Fruit fly (Drosophila melanogaster) whole organism, embryonic: ENCODE data around the gene Mitf.

Source experiments
- Abd-B ChIP-seq: fragments of 200-800 bp; sonication (Bioruptor generic); optimal IDR thresholded peaks from 2 replicates; lab custom pipeline; 2018; ENCODE audit warnings: missing biosample characterization, mild to moderate bottlenecking, missing genetic modification characterization, moderate library complexity
- Adf1 ChIP-seq: fragments of 200-800 bp; sonication (Bioruptor generic); IDR thresholded peaks from 2 replicates; pipeline ENCODE4 v1.3.6; 2022; ENCODE audit warnings: missing biosample characterization, missing genetic modification characterization
- Antp ChIP-seq: fragments of 200-800 bp; sonication (Bioruptor generic); optimal IDR thresholded peaks from 3 replicates; lab custom pipeline; 2016; ENCODE audit warnings: missing biosample characterization, missing genetic modification characterization
- Bdp1 ChIP-seq: fragments of 200-800 bp; sonication (Bioruptor generic); optimal IDR thresholded peaks from 3 replicates; lab custom pipeline; 2016; ENCODE audit warnings: missing biosample characterization, missing genetic modification characterization
- CG10565 ChIP-seq: fragments of 200-800 bp; sonication (Bioruptor generic); optimal IDR thresholded peaks from 3 replicates; lab custom pipeline; 2016; ENCODE audit warnings: missing biosample characterization, mild to moderate bottlenecking, missing genetic modification characterization
- CG12299 ChIP-seq: fragments of 200-800 bp; sonication (Bioruptor generic); optimal IDR thresholded peaks from 2 replicates; lab custom pipeline; 2018; ENCODE audit warnings: missing biosample characterization, mild to moderate bottlenecking, missing genetic modification characterization
- CG13287 ChIP-seq: fragments of 200-800 bp; sonication (Bioruptor generic); IDR thresholded peaks from 2 replicates; pipeline ENCODE4 v1.3.6; 2022; ENCODE audit warnings: missing biosample characterization, missing genetic modification characterization; ENCODE audit not compliant: partially characterized antibody
- CG14965 ChIP-seq: fragments of 200-800 bp; sonication (Bioruptor generic); optimal IDR thresholded peaks from 2 replicates; lab custom pipeline; 2016; ENCODE audit warnings: missing biosample characterization, missing genetic modification characterization, borderline replicate concordance
- CG1647 ChIP-seq: fragments of 200-800 bp; sonication (Bioruptor generic); optimal IDR thresholded peaks from 3 replicates; lab custom pipeline; 2016; ENCODE audit warnings: missing biosample characterization, missing genetic modification characterization
- CG18262 ChIP-seq: fragments of 200-800 bp; optimal IDR thresholded peaks from 3 replicates; lab custom pipeline; 2019; ENCODE audit warnings: missing biosample characterization, mild to moderate bottlenecking, missing genetic modification characterization, moderate library complexity
- CG2199 ChIP-seq: fragments of 200-800 bp; sonication (Bioruptor generic); IDR thresholded peaks from 3 replicates; pipeline ENCODE4 v1.3.6; 2022; ENCODE audit warnings: missing biosample characterization, missing genetic modification characterization
- CG30403 ChIP-seq: fragments of 200-800 bp; sonication (Bioruptor generic); optimal IDR thresholded peaks from 3 replicates; lab custom pipeline; 2016; ENCODE audit warnings: missing biosample characterization, missing genetic modification characterization
- CG31365 ChIP-seq: fragments of 200-800 bp; sonication (Bioruptor generic); optimal IDR thresholded peaks from 2 replicates; lab custom pipeline; 2018; ENCODE audit warnings: missing biosample characterization, mild to moderate bottlenecking, missing genetic modification characterization
- CG3163 ChIP-seq: fragments of 200-800 bp; sonication (Bioruptor generic); optimal IDR thresholded peaks from 3 replicates; lab custom pipeline; 2016; ENCODE audit warnings: missing biosample characterization, missing genetic modification characterization
- CG32772 ChIP-seq: fragments of 200-800 bp; sonication (Bioruptor generic); IDR thresholded peaks from 2 replicates; pipeline ENCODE4 v1.3.6; 2022; ENCODE audit warnings: missing biosample characterization, missing genetic modification characterization
- CG6683 ChIP-seq: fragments of 200-800 bp; sonication (Bioruptor generic); optimal IDR thresholded peaks from 2 replicates; lab custom pipeline; 2017; ENCODE audit warnings: missing biosample characterization, mild to moderate bottlenecking, missing genetic modification characterization, missing genetic modification reagents
- CG6854 ChIP-seq: fragments of 200-800 bp; sonication (Bioruptor generic); optimal IDR thresholded peaks from 3 replicates; lab custom pipeline; 2017; ENCODE audit warnings: missing biosample characterization, mild to moderate bottlenecking, missing genetic modification characterization
- CG8089 ChIP-seq: fragments of 200-800 bp; sonication (Bioruptor generic); optimal IDR thresholded peaks from 3 replicates; lab custom pipeline; 2016; ENCODE audit warnings: missing biosample characterization, missing genetic modification characterization
- Dfd ChIP-seq, 2 experiments: fragments of >200 bp; optimal IDR thresholded peaks; 2 replicates each; lab custom pipeline; 2017; ENCODE audit warnings: missing biosample characterization in 2 of 2, missing genetic modification characterization in 2 of 2
- Ets65A ChIP-seq: fragments of 200-800 bp; sonication (Bioruptor generic); peaks from one replicate; lab custom pipeline; 2016; ENCODE audit warnings: missing biosample characterization, missing genetic modification characterization
- Gsc ChIP-seq: fragments of 200-800 bp; sonication (Bioruptor generic); IDR thresholded peaks from 2 replicates; pipeline ENCODE4 v1.3.6; 2022; ENCODE audit warnings: missing biosample characterization, missing genetic modification characterization
- Gug ChIP-seq: fragments of 200-800 bp; sonication (Bioruptor generic); IDR thresholded peaks from 4 replicates; pipeline ENCODE4 v1.3.6; 2022; ENCODE audit warnings: missing biosample characterization, missing genetic modification characterization
- H2.0 ChIP-seq: fragments of 200-800 bp; sonication (Bioruptor generic); IDR thresholded peaks from 2 replicates; pipeline ENCODE4 v1.3.6; 2022; ENCODE audit warnings: missing biosample characterization, missing genetic modification characterization
- Lpt ChIP-seq: fragments of >200 bp; optimal IDR thresholded peaks from 2 replicates; lab custom pipeline; 2018; ENCODE audit warnings: missing biosample characterization, missing genetic modification characterization
- MBD-R2 ChIP-seq: fragments of 200-800 bp; sonication (Bioruptor generic); IDR thresholded peaks from 2 replicates; pipeline ENCODE4 v1.3.6; 2022; ENCODE audit warnings: missing biosample characterization, missing genetic modification characterization
- MESR4 ChIP-seq: fragments of 200-800 bp; sonication (Bioruptor generic); optimal IDR thresholded peaks from 2 replicates; lab custom pipeline; 2018; ENCODE audit warnings: missing biosample characterization, mild to moderate bottlenecking, missing genetic modification characterization, moderate library complexity
- Myb ChIP-seq: fragments of 200-800 bp; sonication (Bioruptor generic); optimal IDR thresholded peaks from 2 replicates; lab custom pipeline; 2016; ENCODE audit warnings: missing biosample characterization, missing genetic modification characterization
- Nf-YC ChIP-seq: fragments of 200-800 bp; optimal IDR thresholded peaks from 3 replicates; lab custom pipeline; 2019; ENCODE audit warnings: missing biosample characterization, mild to moderate bottlenecking, missing genetic modification characterization, moderate library complexity
- Pdp1 ChIP-seq, 2 experiments: fragments of 200-800 bp; sonication (Bioruptor generic); optimal IDR thresholded peaks; 3 replicates each; lab custom pipeline; 2016; ENCODE audit warnings: missing biosample characterization in 2 of 2, missing genetic modification characterization in 2 of 2, mild to moderate bottlenecking in 1 of 2, moderate library complexity in 1 of 2
- Ravus ChIP-seq: fragments of 200-800 bp; sonication (Bioruptor generic); IDR thresholded peaks from 2 replicates; pipeline ENCODE4 v1.3.6; 2022; ENCODE audit warnings: missing biosample characterization, missing genetic modification characterization
- Ssrp ChIP-seq: fragments of 200-800 bp; sonication (Bioruptor generic); optimal IDR thresholded peaks from 2 replicates; lab custom pipeline; 2018; ENCODE audit warnings: missing biosample characterization, mild to moderate bottlenecking, missing genetic modification characterization, moderate library complexity
- TFAM ChIP-seq: fragments of 200-800 bp; sonication (Bioruptor generic); optimal IDR thresholded peaks from 2 replicates; lab custom pipeline; 2017; ENCODE audit warnings: missing biosample characterization, missing genetic modification characterization, inconsistent platforms
- amos ChIP-seq: fragments of 200-800 bp; sonication (Bioruptor generic); IDR thresholded peaks from 2 replicates; pipeline ENCODE4 v1.3.6; 2022; ENCODE audit warnings: missing biosample characterization, missing genetic modification characterization; ENCODE audit not compliant: partially characterized antibody
- br ChIP-seq: fragments of >200 bp; optimal IDR thresholded peaks from 2 replicates; lab custom pipeline; 2017
- dysf ChIP-seq: fragments of 200-800 bp; sonication (Bioruptor generic); IDR thresholded peaks from 3 replicates; pipeline ENCODE4 v1.3.6; 2022; ENCODE audit warnings: missing biosample characterization, missing genetic modification characterization
- emc ChIP-seq: fragments of 200-800 bp; sonication (Bioruptor generic); optimal IDR thresholded peaks from 2 replicates; lab custom pipeline; 2016; ENCODE audit warnings: missing biosample characterization, missing genetic modification characterization
- fd3F ChIP-seq: fragments of 200-800 bp; sonication (Bioruptor generic); optimal IDR thresholded peaks from 2 replicates; lab custom pipeline; 2018; ENCODE audit warnings: missing biosample characterization, mild to moderate bottlenecking, missing genetic modification characterization, moderate library complexity
- fru ChIP-seq: fragments of >200 bp; optimal IDR thresholded peaks from 2 replicates; lab custom pipeline; 2017
- gfzf ChIP-seq: fragments of 200-800 bp; sonication (Bioruptor generic); optimal IDR thresholded peaks from 2 replicates; lab custom pipeline; 2016; ENCODE audit warnings: missing biosample characterization, mild to moderate bottlenecking, missing genetic modification characterization, moderate library complexity
- grau ChIP-seq: fragments of 200-800 bp; optimal IDR thresholded peaks from 3 replicates; lab custom pipeline; 2019; ENCODE audit warnings: missing biosample characterization, mild to moderate bottlenecking, missing genetic modification characterization, moderate library complexity
- gsb ChIP-seq: fragments of 200-800 bp; sonication (Bioruptor generic); IDR thresholded peaks from 2 replicates; pipeline ENCODE4 v1.3.6; 2022; ENCODE audit warnings: missing biosample characterization, missing genetic modification characterization
- hbn ChIP-seq: fragments of 200-800 bp; sonication (Bioruptor generic); IDR thresholded peaks from 2 replicates; pipeline ENCODE4 v1.3.6; 2022; ENCODE audit warnings: missing biosample characterization, missing genetic modification characterization; ENCODE audit not compliant: partially characterized antibody
- nom ChIP-seq: fragments of 200-800 bp; sonication (Bioruptor generic); optimal IDR thresholded peaks from 2 replicates; lab custom pipeline; 2017; ENCODE audit warnings: missing biosample characterization, missing genetic modification characterization, mild to moderate bottlenecking, moderate library complexity, missing genetic modification reagents
- pho ChIP-seq: fragments of 200-800 bp; sonication (Bioruptor generic); optimal IDR thresholded peaks from 2 replicates; lab custom pipeline; 2016; ENCODE audit warnings: missing biosample characterization, missing genetic modification characterization
- pzg ChIP-seq: fragments of 200-800 bp; sonication (Bioruptor generic); optimal IDR thresholded peaks from 3 replicates; lab custom pipeline; 2018; ENCODE audit warnings: missing biosample characterization, mild to moderate bottlenecking, missing genetic modification characterization, moderate library complexity
- rib ChIP-seq: fragments of 200-800 bp; sonication (Bioruptor generic); IDR thresholded peaks from 2 replicates; pipeline ENCODE4 v1.3.6; 2022; ENCODE audit warnings: missing biosample characterization, missing genetic modification characterization
- scrt ChIP-seq: fragments of 200-800 bp; sonication (Bioruptor generic); optimal IDR thresholded peaks from 2 replicates; lab custom pipeline; 2018; ENCODE audit warnings: missing biosample characterization, mild to moderate bottlenecking, missing genetic modification characterization, moderate library complexity
- sens-2 ChIP-seq: fragments of 200-800 bp; sonication (Bioruptor generic); IDR thresholded peaks from 2 replicates; pipeline ENCODE4 v1.3.6; 2022; ENCODE audit warnings: missing biosample characterization, missing genetic modification characterization
- sima ChIP-seq: fragments of 200-800 bp; sonication (Bioruptor generic); optimal IDR thresholded peaks from 2 replicates; lab custom pipeline; 2016; ENCODE audit warnings: missing biosample characterization, missing genetic modification characterization
- slbo ChIP-seq: fragments of 200-800 bp; sonication (Bioruptor generic); IDR thresholded peaks from 2 replicates; pipeline ENCODE4 v1.3.6; 2022; ENCODE audit warnings: missing biosample characterization, missing genetic modification characterization
- tio ChIP-seq: fragments of 200-800 bp; sonication (Bioruptor generic); optimal IDR thresholded peaks from 2 replicates; lab custom pipeline; 2017; ENCODE audit warnings: missing biosample characterization, missing genetic modification characterization, inconsistent platforms
- trem ChIP-seq: fragments of 200-800 bp; optimal IDR thresholded peaks from 3 replicates; lab custom pipeline; 2019; ENCODE audit warnings: missing biosample characterization, mild to moderate bottlenecking, missing genetic modification characterization, moderate library complexity
- wdn ChIP-seq: fragments of 200-800 bp; sonication (Bioruptor generic); IDR thresholded peaks from 2 replicates; pipeline ENCODE4 v1.3.6; 2022; ENCODE audit warnings: missing biosample characterization, missing genetic modification characterization

The Mitf gene

DNA sequence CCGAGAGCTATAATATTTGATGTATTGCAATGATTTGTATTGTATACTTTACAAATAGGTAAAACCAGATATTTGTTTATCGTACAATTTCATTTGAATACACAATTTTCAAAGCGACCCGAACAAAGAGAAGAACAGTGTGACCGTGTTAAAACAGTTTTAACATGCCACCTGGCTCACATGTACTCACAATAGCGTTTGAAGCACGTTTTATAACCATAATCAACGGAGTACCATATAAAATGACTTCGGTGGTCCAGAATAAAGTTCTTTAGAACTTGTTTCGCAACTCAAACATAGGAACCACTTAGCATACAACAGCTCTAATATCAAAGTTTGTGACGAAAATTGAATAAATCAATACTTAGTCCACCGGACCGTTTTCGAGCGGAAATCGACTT, 31.9 kb downstream of the Mitf start, which contains the start of the genes Dyrk3 and Cadps (continued):
- TF ChIP-seq CG6683 (GFP tag; lab: Kevin White, UChicago) (no peak), CG30403 (GFP tag; lab: Kevin White, UChicago) (no peak), CG2199 (GFP tag; lab: Robert Waterston, UW) (peak; percentile 81; the same call in 1 of the 3 replicates), wdn (no peak), Abd-B (GFP tag; lab: Kevin White, UChicago) (no peak), CG32772 (GFP tag; lab: Robert Waterston, UW) (no peak), dysf (GFP tag; lab: Robert Waterston, UW) (no peak), Ravus (GFP tag; lab: Robert Waterston, UW) (no peak), CG10565 (GFP tag; lab: Kevin White, UChicago) (no peak), scrt (GFP tag; lab: Kevin White, UChicago) (no peak), pho (GFP tag; lab: Kevin White, UChicago) (peak; percentile 31), fd3F (GFP tag; lab: Kevin White, UChicago) (no peak), Gsc (GFP tag; lab: Robert Waterston, UW) (no peak), sens-2 (GFP tag; lab: Robert Waterston, UW) (no peak), Nf-YC (tag; lab: Kevin White, UChicago) (no peak), Myb (GFP tag; lab: Kevin White, UChicago) (peak; percentile 16), Pdp1 (GFP tag; optimal IDR thresholded peaks at IDR 0.05; lab: Kevin White, UChicago) (peak in 1 of 2 experiments; percentile 39), emc (GFP tag; lab: Kevin White, UChicago) (no peak), CG31365 (no peak), br (lab: Kevin White, UChicago) (no peak), CG1647 (GFP tag; lab: Kevin White, UChicago) (no peak), pzg (peak; percentile 83), Adf1 (no peak), fru (lab: Kevin White, UChicago) (no peak), CG3163 (GFP tag; lab: Kevin White, UChicago) (no peak), TFAM (GFP tag; lab: Kevin White, UChicago) (no peak), Ets65A (GFP tag; lab: Kevin White, UChicago) (peak; percentile 93), CG13287 (no peak), MBD-R2 (GFP tag; lab: Robert Waterston, UW) (peak; percentile 44; the same call in 1 of the 2 replicates), H2.0 (GFP tag; lab: Robert Waterston, UW) (no peak), trem (tag; lab: Kevin White, UChicago) (peak; percentile 19), Gug (GFP tag; lab: Robert Waterston, UW) (no peak), amos (GFP tag; lab: Robert Waterston, UW) (no peak), CG18262 (tag; lab: Kevin White, UChicago) (no peak), sima (GFP tag; lab: Kevin White, UChicago) (no peak), Antp (no peak), grau (tag; lab: Kevin White, UChicago) (no peak), CG6854 (GFP tag; lab: Kevin White, UChicago) (no peak), rib (GFP tag; lab: Robert Waterston, UW) (no peak), Ssrp (peak; percentile 15), Dfd (GFP tag; optimal IDR thresholded peaks at IDR 0.05; lab: Kevin White, UChicago) (no peak), gsb (GFP tag; lab: Robert Waterston, UW) (no peak), CG14965 (GFP tag; lab: Kevin White, UChicago) (no peak), Lpt (GFP tag; lab: Kevin White, UChicago) (no peak), MESR4 (GFP tag; lab: Kevin White, UChicago) (peak; percentile 91), gfzf (GFP tag; lab: Kevin White, UChicago) (peak; percentile 74), CG12299 (tag; lab: Kevin White, UChicago) (no peak), slbo (GFP tag; lab: Robert Waterston, UW) (no peak), hbn (no peak), tio (GFP tag; lab: Kevin White, UChicago) (no peak), nom (GFP tag; lab: Kevin White, UChicago) (peak; percentile 30), CG8089 (no peak), Bdp1 (GFP tag; lab: Kevin White, UChicago) (no peak)
